Worm (Caenorhabditis elegans) whole organism, L3 larva: ENCODE results near the gene F52H2.3.

Experiments used
- elt-2 ChIP-seq: sonication (generic microtip); optimal IDR thresholded peaks from 2 replicates; lab custom pipeline; 2016; ENCODE audit warnings: missing genetic modification reagents, mild to moderate bottlenecking, missing genetic modification characterization, missing compliant biosample characterization
- nhr-76 ChIP-seq: fragments of 150-350 bp; sonication (generic microtip); optimal IDR thresholded peaks from 5 replicates; lab custom pipeline; 2014; ENCODE audit warnings: missing biosample characterization, missing genetic modification characterization
- sea-2 ChIP-seq: fragments of 150-350 bp; sonication (generic microtip); optimal IDR thresholded peaks from 4 replicates; lab custom pipeline; 2014; ENCODE audit warnings: missing biosample characterization, missing genetic modification reagents, missing genetic modification characterization

ce11 chrX:2588012-2588411, 47.2 kb upstream of the F52H2.3 start:
- TF ChIP-seq elt-2 (tag; lab: Kevin White, UChicago) (no peak), nhr-76 (tag; lab: Kevin White, UChicago) (no peak), sea-2 (no peak)
